Worm (Caenorhabditis elegans) whole organism, L4 larva: ENCODE data around the gene rbm-28.

Experiments
- D1046.2 ChIP-seq: fragments of 200-800 bp; sonication (Bioruptor generic); IDR thresholded peaks from 2 replicates; pipeline ENCODE4 v1.3.6; 2022; ENCODE audit warnings: missing genetic modification characterization, missing compliant biosample characterization
- F26F4.8 ChIP-seq: fragments of 200-800 bp; sonication (Bioruptor generic); conservative IDR thresholded peaks from 2 replicates; pipeline ENCODE4 v1.3.6; 2022; ENCODE audit warnings: missing genetic modification characterization, missing compliant biosample characterization
- F37D6.2 ChIP-seq: sonication (generic microtip); optimal IDR thresholded peaks from 2 replicates; lab custom pipeline; 2016; ENCODE audit warnings: mild to moderate bottlenecking, missing genetic modification characterization, missing compliant biosample characterization
- F44E2.7 ChIP-seq: fragments of 200-800 bp; sonication (Bioruptor generic); IDR thresholded peaks from 2 replicates; pipeline ENCODE4 v2.1.2; 2022; ENCODE audit warnings: missing genetic modification characterization, missing compliant biosample characterization
- F49E8.2 ChIP-seq: sonication (generic microtip); optimal IDR thresholded peaks from 2 replicates; lab custom pipeline; 2016; ENCODE audit warnings: missing compliant biosample characterization, mild to moderate bottlenecking, missing genetic modification characterization, borderline replicate concordance
- Y105C5A.15 ChIP-seq: fragments of 200-800 bp; sonication (Bioruptor generic); IDR thresholded peaks from 2 replicates; pipeline ENCODE4 v1.3.6; 2022; ENCODE audit warnings: missing genetic modification characterization, missing compliant biosample characterization
- aha-1 ChIP-seq: fragments of 150-350 bp; peaks from one replicate; lab custom pipeline; 2014; ENCODE audit warnings: missing biosample characterization, missing genetic modification characterization
- arid-1 ChIP-seq: fragments of 200-800 bp; sonication (Bioruptor generic); conservative IDR thresholded peaks from 2 replicates; pipeline ENCODE4 v1.3.6; 2022; ENCODE audit warnings: missing genetic modification reagents, missing genetic modification characterization, missing compliant biosample characterization
- attf-4 ChIP-seq: sonication (generic microtip); optimal IDR thresholded peaks from 3 replicates; lab custom pipeline; 2017; ENCODE audit warnings: missing biosample characterization, missing genetic modification characterization
- ceh-32 ChIP-seq: sonication (generic microtip); optimal IDR thresholded peaks from 2 replicates; lab custom pipeline; 2016; ENCODE audit warnings: mild to moderate bottlenecking, missing genetic modification characterization, missing compliant biosample characterization; ENCODE audit not compliant: poor library complexity
- ceh-44 ChIP-seq: fragments of 200-800 bp; sonication (Bioruptor generic); IDR thresholded peaks from 2 replicates; pipeline ENCODE4 v1.3.6; 2022; ENCODE audit warnings: missing genetic modification reagents, missing genetic modification characterization, missing compliant biosample characterization
- ceh-62 ChIP-seq: sonication (generic microtip); optimal IDR thresholded peaks from 2 replicates; lab custom pipeline; 2017; ENCODE audit warnings: missing biosample characterization, missing genetic modification characterization
- cey-2 ChIP-seq: sonication (generic microtip); optimal IDR thresholded peaks from 3 replicates; lab custom pipeline; 2017; ENCODE audit warnings: missing genetic modification characterization, mild to moderate bottlenecking, missing compliant biosample characterization, antibody characterized with exemption, borderline replicate concordance; ENCODE audit not compliant: insufficient read depth
- ctbp-1 ChIP-seq: fragments of 200-800 bp; sonication (Bioruptor generic); IDR thresholded peaks from 2 replicates; pipeline ENCODE4 v1.3.6; 2022; ENCODE audit warnings: missing genetic modification reagents, missing genetic modification characterization, missing compliant biosample characterization
- daf-12 ChIP-seq: fragments of 150-350 bp; optimal IDR thresholded peaks from 2 replicates; lab custom pipeline; 2014; ENCODE audit warnings: missing biosample characterization, missing genetic modification reagents, missing genetic modification characterization
- daf-16 ChIP-seq, 3 experiments: sonication (generic microtip); optimal IDR thresholded peaks; 2 replicates each; lab custom pipeline; 2016 to 2017; ENCODE audit warnings: missing genetic modification characterization in 3 of 3, missing genetic modification reagents in 3 of 3, mild to moderate bottlenecking in 2 of 3, missing compliant biosample characterization in 2 of 3, missing biosample characterization in 1 of 3, moderate library complexity in 1 of 3
- daf-19 ChIP-seq: fragments of 200-800 bp; sonication (Bioruptor generic); conservative IDR thresholded peaks from 2 replicates; pipeline ENCODE4 v1.3.6; 2022; ENCODE audit warnings: missing genetic modification characterization, missing compliant biosample characterization
- daf-8 ChIP-seq: fragments of 200-800 bp; sonication (Bioruptor generic); IDR thresholded peaks from 2 replicates; pipeline ENCODE4 v1.3.6; 2022; ENCODE audit warnings: missing genetic modification characterization, missing compliant biosample characterization
- dmd-9 ChIP-seq: fragments of 200-800 bp; sonication (Bioruptor generic); IDR thresholded peaks from 2 replicates; pipeline ENCODE4 v1.3.6; 2022; ENCODE audit warnings: missing genetic modification reagents, missing genetic modification characterization, missing compliant biosample characterization
- duxl-1 ChIP-seq: sonication (generic microtip); optimal IDR thresholded peaks from 2 replicates; lab custom pipeline; 2016; ENCODE audit warnings: mild to moderate bottlenecking, missing genetic modification characterization, moderate library complexity, missing compliant biosample characterization; ENCODE audit not compliant: poor library complexity
- dve-1 ChIP-seq: sonication (generic microtip); optimal IDR thresholded peaks from 2 replicates; lab custom pipeline; 2017; ENCODE audit warnings: antibody characterized with exemption, mild to moderate bottlenecking, missing genetic modification characterization, missing compliant biosample characterization; ENCODE audit not compliant: insufficient read depth
- egl-43 ChIP-seq: fragments of 200-800 bp; sonication (Bioruptor generic); IDR thresholded peaks from 2 replicates; pipeline ENCODE4 v1.3.6; 2022; ENCODE audit warnings: missing genetic modification reagents, missing genetic modification characterization, missing compliant biosample characterization
- fkh-10 ChIP-seq: fragments of 150-350 bp; optimal IDR thresholded peaks from 2 replicates; lab custom pipeline; 2014; ENCODE audit warnings: missing biosample characterization, missing genetic modification reagents, missing genetic modification characterization
- gei-8 ChIP-seq: fragments of 200-800 bp; sonication (Bioruptor generic); optimal IDR thresholded peaks from 2 replicates; lab custom pipeline; 2018; ENCODE audit warnings: mild to moderate bottlenecking, missing genetic modification characterization, missing compliant biosample characterization
- jun-1 ChIP-seq: fragments of 150-350 bp; optimal IDR thresholded peaks from 2 replicates; lab custom pipeline; 2014; ENCODE audit warnings: missing biosample characterization, missing genetic modification reagents, missing genetic modification characterization
- lin-13 ChIP-seq: fragments of 150-350 bp; optimal IDR thresholded peaks from 2 replicates; lab custom pipeline; 2014; ENCODE audit warnings: missing biosample characterization, missing genetic modification reagents, missing genetic modification characterization
- lin-15B ChIP-seq: fragments of 150-350 bp; sonication (generic microtip); optimal IDR thresholded peaks from 3 replicates; lab custom pipeline; 2014; ENCODE audit warnings: missing biosample characterization, missing genetic modification characterization
- lin-29 ChIP-seq: fragments of 200-800 bp; sonication (Bioruptor generic); IDR thresholded peaks from 2 replicates; pipeline ENCODE4 v1.3.6; 2022; ENCODE audit warnings: missing genetic modification reagents, missing genetic modification characterization, missing compliant biosample characterization
- lin-38 ChIP-seq: fragments of 200-800 bp; sonication (Bioruptor generic); IDR thresholded peaks from 2 replicates; pipeline ENCODE4 v1.3.6; 2022; ENCODE audit warnings: missing genetic modification reagents, missing genetic modification characterization, missing compliant biosample characterization
- lin-39 ChIP-seq: fragments of 150-350 bp; optimal IDR thresholded peaks from 2 replicates; lab custom pipeline; 2014; ENCODE audit warnings: missing biosample characterization, missing genetic modification reagents, missing genetic modification characterization
- lir-3 ChIP-seq: sonication (generic microtip); optimal IDR thresholded peaks from 2 replicates; lab custom pipeline; 2016; ENCODE audit warnings: mild to moderate bottlenecking, missing genetic modification characterization, missing compliant biosample characterization
- lsy-2 ChIP-seq, 2 experiments: fragments of 150-350 bp in 1 of 2; sonication (generic microtip) in 1 of 2; optimal IDR thresholded peaks; 2 replicates each; lab custom pipeline; 2014 to 2017; ENCODE audit warnings: missing biosample characterization in 2 of 2, missing genetic modification characterization in 2 of 2
- madf-9 ChIP-seq: fragments of 200-800 bp; sonication (Bioruptor generic); conservative IDR thresholded peaks from 2 replicates; pipeline ENCODE4 v1.3.6; 2022; ENCODE audit warnings: missing genetic modification reagents, missing genetic modification characterization, missing compliant biosample characterization
- mdt-29 ChIP-seq: fragments of 200-800 bp; sonication (Bioruptor generic); IDR thresholded peaks from 2 replicates; pipeline ENCODE4 v1.3.6; 2022; ENCODE audit warnings: missing genetic modification reagents, missing genetic modification characterization, missing compliant biosample characterization
- mep-1 ChIP-seq: fragments of 150-350 bp; sonication (generic microtip); optimal IDR thresholded peaks from 3 replicates; lab custom pipeline; 2014; ENCODE audit warnings: missing biosample characterization, missing genetic modification characterization
- mxl-2 ChIP-seq: fragments of 200-800 bp; sonication (Bioruptor generic); conservative IDR thresholded peaks from 2 replicates; pipeline ENCODE4 v1.3.6; 2022; ENCODE audit warnings: missing genetic modification reagents, missing genetic modification characterization, missing compliant biosample characterization
- nhr-102 ChIP-seq: sonication (generic microtip); optimal IDR thresholded peaks from 2 replicates; lab custom pipeline; 2016; ENCODE audit warnings: mild to moderate bottlenecking, missing genetic modification characterization, moderate library complexity, missing compliant biosample characterization
- nhr-237 ChIP-seq: sonication (generic microtip); optimal IDR thresholded peaks from 2 replicates; lab custom pipeline; 2017; ENCODE audit warnings: missing biosample characterization, missing genetic modification characterization
- nhr-28 ChIP-seq: fragments of 150-350 bp; optimal IDR thresholded peaks from 2 replicates; lab custom pipeline; 2014; ENCODE audit warnings: missing biosample characterization, missing genetic modification characterization
- nhr-41 ChIP-seq: fragments of 200-800 bp; sonication (Bioruptor generic); IDR thresholded peaks from 2 replicates; pipeline ENCODE4 v1.3.6; 2022; ENCODE audit warnings: missing genetic modification reagents, missing genetic modification characterization, missing compliant biosample characterization
- nhr-6 ChIP-seq: fragments of 150-350 bp; optimal IDR thresholded peaks from 2 replicates; lab custom pipeline; 2014; ENCODE audit warnings: missing biosample characterization, missing genetic modification characterization
- nhr-76 ChIP-seq: fragments of 150-350 bp; optimal IDR thresholded peaks from 2 replicates; lab custom pipeline; 2014; ENCODE audit warnings: missing biosample characterization, missing genetic modification characterization
- php-3 ChIP-seq: fragments of 200-800 bp; sonication (Bioruptor generic); IDR thresholded peaks from 2 replicates; pipeline ENCODE4 v1.3.6; 2022; ENCODE audit warnings: missing genetic modification reagents, missing genetic modification characterization, missing compliant biosample characterization
- pqm-1 ChIP-seq: sonication (generic microtip); optimal IDR thresholded peaks from 2 replicates; lab custom pipeline; 2017; ENCODE audit warnings: missing biosample characterization, missing genetic modification characterization
- rbr-2 ChIP-seq: sonication (generic microtip); optimal IDR thresholded peaks from 2 replicates; lab custom pipeline; 2016; ENCODE audit warnings: missing genotype, missing genetic modification characterization, missing compliant biosample characterization
- saeg-2 ChIP-seq: fragments of 200-800 bp; sonication (Bioruptor generic); IDR thresholded peaks from 2 replicates; pipeline ENCODE4 v1.3.6; 2022; ENCODE audit warnings: missing genetic modification reagents, missing genetic modification characterization, missing compliant biosample characterization
- sdz-12 ChIP-seq: fragments of 200-800 bp; sonication (Bioruptor generic); optimal IDR thresholded peaks from 2 replicates; lab custom pipeline; 2018; ENCODE audit warnings: mild to moderate bottlenecking, missing genetic modification characterization, missing compliant biosample characterization
- skn-1 ChIP-seq: fragments of 150-350 bp; optimal IDR thresholded peaks from 2 replicates; lab custom pipeline; 2014; ENCODE audit warnings: missing biosample characterization, missing genetic modification characterization
- spr-1 ChIP-seq: sonication (generic microtip); optimal IDR thresholded peaks from 2 replicates; lab custom pipeline; 2016; ENCODE audit warnings: mild to moderate bottlenecking, missing genetic modification characterization, missing compliant biosample characterization
- tag-97 ChIP-seq: fragments of 200-800 bp; sonication (Bioruptor generic); IDR thresholded peaks from 2 replicates; pipeline ENCODE4 v1.3.6; 2022; ENCODE audit warnings: missing genetic modification characterization, missing compliant biosample characterization
- unc-130 ChIP-seq: sonication (generic microtip); optimal IDR thresholded peaks from 2 replicates; lab custom pipeline; 2016; ENCODE audit warnings: missing genetic modification reagents, missing genetic modification characterization, missing compliant biosample characterization
- zip-11 ChIP-seq: fragments of 200-800 bp; sonication (Bioruptor generic); IDR thresholded peaks from 2 replicates; pipeline ENCODE4 v1.3.6; 2022; ENCODE audit warnings: missing genetic modification characterization, missing compliant biosample characterization

Gene rbm-28

ce11 chrII:14811472-14811871 lies 45.6 kb upstream of the rbm-28 start (continued):
- TF ChIP-seq aha-1: no peak
- TF ChIP-seq F44E2.7 (GFP tag; lab: Robert Waterston, UW): no peak
- TF ChIP-seq ceh-62 (tag; lab: Kevin White, UChicago): no peak
- no peak for TF ChIP-seq lin-29 (GFP tag; lab: Robert Waterston, UW)
- no peak for TF ChIP-seq mxl-2
- no peak for TF ChIP-seq cey-2
- TF ChIP-seq daf-19 (GFP tag; lab: Robert Waterston, UW): no peak
- no peak for TF ChIP-seq nhr-41 (GFP tag; lab: Robert Waterston, UW)
- TF ChIP-seq php-3 (GFP tag; lab: Robert Waterston, UW): no peak
- TF ChIP-seq rbr-2 (tag; lab: Kevin White, UChicago): no peak
- TF ChIP-seq dmd-9: no peak
- no peak for TF ChIP-seq ceh-44 (GFP tag; lab: Robert Waterston, UW)
- no peak for TF ChIP-seq skn-1 (tag; lab: Kevin White, UChicago)
- no peak for TF ChIP-seq lir-3 (tag; lab: Kevin White, UChicago)
- TF ChIP-seq lin-13 (GFP tag; lab: Kevin White, UChicago): peak; percentile 20
- TF ChIP-seq zip-11 (GFP tag; lab: Robert Waterston, UW): no peak
- TF ChIP-seq unc-130 (GFP tag; lab: Kevin White, UChicago): no peak
- TF ChIP-seq Y105C5A.15 (GFP tag; lab: Robert Waterston, UW): no peak
- peak; percentile 37 for TF ChIP-seq mep-1 (tag; lab: Kevin White, UChicago)
- TF ChIP-seq sdz-12: no peak
- TF ChIP-seq F26F4.8 (GFP tag; lab: Robert Waterston, UW): no peak
- TF ChIP-seq nhr-6 (tag; lab: Kevin White, UChicago): peak; percentile 64
- no peak for TF ChIP-seq lin-38 (GFP tag; lab: Robert Waterston, UW)
- no peak for TF ChIP-seq nhr-237
- no peak for TF ChIP-seq tag-97
- TF ChIP-seq egl-43 (GFP tag; lab: Robert Waterston, UW): no peak
- TF ChIP-seq ceh-32 (tag; lab: Kevin White, UChicago): no peak
- TF ChIP-seq gei-8 (GFP tag; lab: Kevin White, UChicago): no peak
- no peak for TF ChIP-seq spr-1 (tag; lab: Kevin White, UChicago)
- TF ChIP-seq D1046.2: no peak
- TF ChIP-seq lsy-2 (tag; optimal IDR thresholded peaks at IDR 0.05; lab: Kevin White, UChicago): peak in 1 of 2 experiments; percentile 3
- peak; percentile 36 for TF ChIP-seq jun-1
- TF ChIP-seq nhr-28 (tag; lab: Kevin White, UChicago): peak; percentile 98
- TF ChIP-seq F37D6.2 (tag; lab: Kevin White, UChicago): no peak
- no peak for TF ChIP-seq arid-1 (GFP tag; lab: Robert Waterston, UW)
- TF ChIP-seq mdt-29: no peak
- TF ChIP-seq madf-9 (GFP tag; lab: Robert Waterston, UW): no peak
- TF ChIP-seq fkh-10: no peak
- TF ChIP-seq daf-12 (tag; lab: Kevin White, UChicago): no peak
- TF ChIP-seq pqm-1: peak; percentile 30
- no peak for TF ChIP-seq daf-16 (GFP tag; optimal IDR thresholded peaks at IDR 0.05; lab: Kevin White, UChicago)
- peak; percentile 77 for TF ChIP-seq daf-16 (tag; optimal IDR thresholded peaks at IDR 0.05; lab: Kevin White, UChicago)
- TF ChIP-seq attf-4 (tag; lab: Kevin White, UChicago): no peak
- no peak for TF ChIP-seq lin-39
- TF ChIP-seq daf-8: no peak
- peak; percentile 87 for TF ChIP-seq dve-1 (tag; lab: Kevin White, UChicago)
- TF ChIP-seq F49E8.2: no peak
- TF ChIP-seq nhr-102 (tag; lab: Kevin White, UChicago): peak; percentile 10
- no peak for TF ChIP-seq nhr-76
- peak; percentile 1 for TF ChIP-seq duxl-1 (tag; lab: Kevin White, UChicago)
- TF ChIP-seq lin-15B (tag; lab: Kevin White, UChicago): no peak
- TF ChIP-seq saeg-2 (GFP tag; lab: Robert Waterston, UW): no peak
- TF ChIP-seq ctbp-1 (GFP tag; lab: Robert Waterston, UW): no peak
